Worm (Caenorhabditis elegans) whole organism, young adult: ENCODE measurements around the gene npp-15.

Experiments used
- B0035.1 ChIP-seq: sonication (generic microtip); optimal IDR thresholded peaks from 2 replicates; lab custom pipeline; 2016; ENCODE audit warnings: missing genetic modification characterization, mild to moderate bottlenecking, missing compliant biosample characterization, missing genotype, missing genetic modification reagents
- B0261.1 ChIP-seq: sonication (generic microtip); optimal IDR thresholded peaks from 2 replicates; lab custom pipeline; 2016; ENCODE audit warnings: mild to moderate bottlenecking, missing genetic modification characterization, moderate library complexity, missing compliant biosample characterization
- C17E4.6 ChIP-seq: fragments of 200-800 bp; sonication (Bioruptor generic); IDR thresholded peaks from 2 replicates; pipeline ENCODE4 v1.3.6; 2022; ENCODE audit warnings: missing genetic modification reagents, missing genetic modification characterization, missing compliant biosample characterization
- D2030.7 ChIP-seq: fragments of 200-800 bp; sonication (Bioruptor generic); IDR thresholded peaks from 2 replicates; pipeline ENCODE4 v1.3.6; 2022; ENCODE audit warnings: missing genetic modification reagents, missing genetic modification characterization, missing compliant biosample characterization
- F10E7.11 ChIP-seq: sonication (generic microtip); optimal IDR thresholded peaks from 2 replicates; lab custom pipeline; 2017; ENCODE audit warnings: mild to moderate bottlenecking, missing genetic modification characterization, moderate library complexity, missing compliant biosample characterization
- F37B4.10 ChIP-seq: fragments of 200-800 bp; sonication (Bioruptor generic); IDR thresholded peaks from 2 replicates; pipeline ENCODE4 v1.3.6; 2022; ENCODE audit warnings: missing genetic modification characterization, missing compliant biosample characterization
- F49E8.2 ChIP-seq: sonication (generic microtip); optimal IDR thresholded peaks from 3 replicates; lab custom pipeline; 2017; ENCODE audit warnings: missing genetic modification characterization, mild to moderate bottlenecking, missing compliant biosample characterization, antibody characterized with exemption, moderate library complexity; ENCODE audit not compliant: insufficient read depth
- F52B5.7 ChIP-seq: sonication (generic microtip); optimal IDR thresholded peaks from 2 replicates; lab custom pipeline; 2016; ENCODE audit warnings: mild to moderate bottlenecking, missing genetic modification characterization, missing compliant biosample characterization
- aptf-3 ChIP-seq: fragments of 200-800 bp; sonication (Bioruptor generic); IDR thresholded peaks from 2 replicates; pipeline ENCODE4 v1.3.6; 2022; ENCODE audit warnings: missing genetic modification characterization, missing compliant biosample characterization
- atf-7 ChIP-seq: sonication (generic microtip); optimal IDR thresholded peaks from 2 replicates; lab custom pipeline; 2017; ENCODE audit warnings: mild to moderate bottlenecking, missing genetic modification characterization, missing compliant biosample characterization
- attf-3 ChIP-seq: fragments of 200-800 bp; sonication (Bioruptor generic); conservative IDR thresholded peaks from 2 replicates; pipeline ENCODE4 v1.3.6; 2022; ENCODE audit warnings: missing genetic modification reagents, missing genetic modification characterization, missing compliant biosample characterization
- ccch-3 ChIP-seq: fragments of 200-800 bp; sonication (Bioruptor generic); optimal IDR thresholded peaks from 2 replicates; lab custom pipeline; 2018; ENCODE audit warnings: mild to moderate bottlenecking, missing genetic modification characterization, missing compliant biosample characterization
- cebp-1 ChIP-seq, 2 experiments: fragments of 200-800 bp in 1 of 2; sonication (Bioruptor generic) in 1 of 2; sonication (generic microtip) in 1 of 2; IDR thresholded peaks in 1 of 2; optimal IDR thresholded peaks in 1 of 2; 2 replicates each; pipeline versions ENCODE4 v1.3.6 to Lab custom; 2017 to 2022; ENCODE audit warnings: missing compliant biosample characterization in 2 of 2, missing genetic modification characterization in 2 of 2, mild to moderate bottlenecking in 1 of 2, missing genetic modification reagents in 1 of 2, moderate library complexity in 1 of 2
- ceh-100 ChIP-seq: fragments of 200-800 bp; sonication (Bioruptor generic); IDR thresholded peaks from 2 replicates; pipeline ENCODE4 v1.3.6; 2022; ENCODE audit warnings: missing genetic modification reagents, missing genetic modification characterization, missing compliant biosample characterization
- ceh-27 ChIP-seq: fragments of 200-800 bp; sonication (Bioruptor generic); optimal IDR thresholded peaks from 2 replicates; lab custom pipeline; 2018; ENCODE audit warnings: mild to moderate bottlenecking, missing genetic modification characterization, moderate library complexity, missing compliant biosample characterization
- ceh-40 ChIP-seq: fragments of 200-800 bp; sonication (Bioruptor generic); IDR thresholded peaks from 2 replicates; pipeline ENCODE4 v1.3.6; 2022; ENCODE audit warnings: missing genetic modification characterization, missing compliant biosample characterization
- die-1 ChIP-seq: sonication (generic microtip); optimal IDR thresholded peaks from 2 replicates; lab custom pipeline; 2016; ENCODE audit warnings: missing genotype, mild to moderate bottlenecking, missing genetic modification characterization, missing compliant biosample characterization
- dpl-1 ChIP-seq: fragments of 150-350 bp; optimal IDR thresholded peaks from 2 replicates; lab custom pipeline; 2014; ENCODE audit warnings: missing biosample characterization, missing genetic modification reagents, missing genetic modification characterization
- ekl-4 ChIP-seq: fragments of 200-800 bp; sonication (Bioruptor generic); IDR thresholded peaks from 2 replicates; pipeline ENCODE4 v1.3.6; 2022; ENCODE audit warnings: missing genetic modification reagents, missing genetic modification characterization, missing compliant biosample characterization
- him-1 ChIP-seq: sonication (generic microtip); optimal IDR thresholded peaks from 2 replicates; lab custom pipeline; 2016; ENCODE audit warnings: missing genotype, missing genetic modification reagents, missing genetic modification characterization, missing compliant biosample characterization
- hrde-1 ChIP-seq: sonication (generic microtip); optimal IDR thresholded peaks from 2 replicates; lab custom pipeline; 2016; ENCODE audit warnings: missing genetic modification characterization, mild to moderate bottlenecking, missing compliant biosample characterization, moderate library complexity, missing genotype, missing genetic modification reagents, borderline replicate concordance
- let-526 ChIP-seq: fragments of 200-800 bp; sonication (Bioruptor generic); IDR thresholded peaks from 2 replicates; pipeline ENCODE4 v1.3.6; 2022; ENCODE audit warnings: missing genetic modification reagents, missing genetic modification characterization, missing compliant biosample characterization
- lin-26 ChIP-seq: fragments of 200-800 bp; sonication (Bioruptor generic); IDR thresholded peaks from 2 replicates; pipeline ENCODE4 v1.3.6; 2022; ENCODE audit warnings: missing genetic modification reagents, missing genetic modification characterization, missing compliant biosample characterization
- lin-40 ChIP-seq: sonication (generic microtip); optimal IDR thresholded peaks from 2 replicates; lab custom pipeline; 2016; ENCODE audit warnings: missing genetic modification characterization, mild to moderate bottlenecking, missing compliant biosample characterization, missing genotype, missing genetic modification reagents
- lin-54 ChIP-seq: fragments of 200-800 bp; sonication (Bioruptor generic); optimal IDR thresholded peaks from 2 replicates; lab custom pipeline; 2018; ENCODE audit warnings: mild to moderate bottlenecking, missing genetic modification characterization, missing compliant biosample characterization
- lsl-1 ChIP-seq: fragments of 200-800 bp; sonication (Bioruptor generic); optimal IDR thresholded peaks from 2 replicates; lab custom pipeline; 2018; ENCODE audit warnings: mild to moderate bottlenecking, missing genetic modification characterization, moderate library complexity, missing compliant biosample characterization
- madf-3 ChIP-seq: fragments of 200-800 bp; sonication (Bioruptor generic); IDR thresholded peaks from 2 replicates; pipeline ENCODE4 v1.3.6; 2022; ENCODE audit warnings: missing genetic modification reagents, missing genetic modification characterization, missing compliant biosample characterization
- madf-6 ChIP-seq: fragments of 200-800 bp; sonication (Bioruptor generic); IDR thresholded peaks from 2 replicates; pipeline ENCODE4 v1.3.6; 2022; ENCODE audit warnings: missing genetic modification reagents, missing genetic modification characterization, missing compliant biosample characterization
- madf-8 ChIP-seq: fragments of 200-800 bp; sonication (Bioruptor generic); conservative IDR thresholded peaks from 2 replicates; pipeline ENCODE4 v1.3.6; 2022; ENCODE audit warnings: missing genetic modification reagents, missing genetic modification characterization, missing compliant biosample characterization
- mcd-1 ChIP-seq: fragments of 200-800 bp; sonication (Bioruptor generic); IDR thresholded peaks from 2 replicates; pipeline ENCODE4 v1.3.6; 2022; ENCODE audit warnings: missing genetic modification reagents, missing genetic modification characterization, missing compliant biosample characterization
- mes-4 ChIP-seq: sonication (generic microtip); optimal IDR thresholded peaks from 2 replicates; lab custom pipeline; 2016; ENCODE audit warnings: missing genotype, missing genetic modification characterization, missing compliant biosample characterization
- mxl-1 ChIP-seq: sonication (generic microtip); optimal IDR thresholded peaks from 2 replicates; lab custom pipeline; 2016; ENCODE audit warnings: missing genetic modification characterization, missing compliant biosample characterization
- nhr-80 ChIP-seq: sonication (generic microtip); optimal IDR thresholded peaks from 2 replicates; lab custom pipeline; 2016; ENCODE audit warnings: missing genetic modification characterization, missing compliant biosample characterization
- pha-4 ChIP-seq: fragments of 150-350 bp; sonication (generic microtip); optimal IDR thresholded peaks from 2 replicates; lab custom pipeline; 2014; ENCODE audit warnings: missing biosample characterization, missing genetic modification reagents, missing genetic modification characterization
- rcor-1 ChIP-seq: fragments of 200-800 bp; sonication (Bioruptor generic); IDR thresholded peaks from 2 replicates; pipeline ENCODE4 v1.3.6; 2022; ENCODE audit warnings: missing genetic modification reagents, missing genetic modification characterization, missing compliant biosample characterization
- rpc-1 ChIP-seq, 2 experiments: fragments of 150-350 bp in 1 of 2; sonication (generic microtip) in 1 of 2; optimal IDR thresholded peaks; 2 replicates each; lab custom pipeline; 2014 to 2018; ENCODE audit warnings: missing biosample characterization in 1 of 2, missing genetic modification characterization in 1 of 2, missing genetic modification reagents in 1 of 2, missing genotype in 1 of 2
- snpc-1.3 ChIP-seq: sonication (generic microtip); optimal IDR thresholded peaks from 2 replicates; lab custom pipeline; 2017; ENCODE audit warnings: missing genetic modification characterization, mild to moderate bottlenecking, missing compliant biosample characterization, antibody characterized with exemption, moderate library complexity, missing genotype, missing genetic modification reagents; ENCODE audit not compliant: insufficient read depth
- tbp1 ChIP-seq: fragments of 200-800 bp; sonication (Bioruptor generic); optimal IDR thresholded peaks from 2 replicates; lab custom pipeline; 2018; ENCODE audit warnings: mild to moderate bottlenecking, missing genetic modification characterization, missing compliant biosample characterization
- tbx-9 ChIP-seq: sonication (generic microtip); optimal IDR thresholded peaks from 2 replicates; lab custom pipeline; 2016; ENCODE audit warnings: borderline replicate concordance, missing genetic modification characterization, inconsistent platforms, missing compliant biosample characterization
- unc-130 ChIP-seq: sonication (generic microtip); optimal IDR thresholded peaks from 2 replicates; lab custom pipeline; 2016; ENCODE audit warnings: missing genetic modification reagents, missing genetic modification characterization, missing compliant biosample characterization
- xnd-1 ChIP-seq: sonication (generic microtip); optimal IDR thresholded peaks from 2 replicates; lab custom pipeline; 2016; ENCODE audit warnings: missing genotype, missing genetic modification reagents, missing genetic modification characterization, missing compliant biosample characterization
- ztf-18 ChIP-seq: sonication (generic microtip); optimal IDR thresholded peaks from 2 replicates; lab custom pipeline; 2016; ENCODE audit warnings: missing genotype, mild to moderate bottlenecking, missing genetic modification characterization, missing compliant biosample characterization
- ztf-26 ChIP-seq: sonication (generic microtip); optimal IDR thresholded peaks from 2 replicates; lab custom pipeline; 2017; ENCODE audit warnings: missing genetic modification characterization, missing compliant biosample characterization

npp-15 gene

DNA sequence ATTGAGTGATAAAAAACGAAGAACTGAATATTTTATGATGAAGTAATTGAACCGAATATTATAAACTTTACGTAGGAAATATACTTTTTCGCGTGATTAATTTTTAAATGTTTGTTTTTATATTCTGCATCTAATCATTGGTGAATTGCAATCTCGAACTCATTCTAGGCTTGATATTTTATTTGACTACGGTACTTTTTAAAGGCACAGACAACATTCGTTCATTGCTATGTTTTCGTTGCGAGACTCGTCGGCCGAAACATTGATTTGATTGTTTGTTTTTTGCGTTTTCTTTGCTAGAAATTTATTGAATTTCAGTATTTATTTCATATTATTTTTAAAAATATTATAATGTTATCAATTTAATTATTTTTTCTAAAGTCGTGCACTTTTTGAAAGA is 48.9 kb downstream of the npp-15 start, which contains the start of gene C06G4.4 (continued):
- TF ChIP-seq ceh-100 (GFP tag; lab: Robert Waterston, UW) (no peak), madf-8 (GFP tag; lab: Robert Waterston, UW) (peak; percentile 77), mes-4 (tag; lab: Kevin White, UChicago) (no peak), ekl-4 (GFP tag; lab: Robert Waterston, UW) (no peak), xnd-1 (tag; lab: Kevin White, UChicago) (peak; percentile 29), lin-40 (tag; lab: Kevin White, UChicago) (no peak), dpl-1 (GFP tag; lab: Kevin White, UChicago) (peak; percentile 2), ceh-40 (no peak), pha-4 (tag; lab: Kevin White, UChicago) (no peak), F37B4.10 (GFP tag; lab: Robert Waterston, UW) (no peak), D2030.7 (GFP tag; lab: Robert Waterston, UW) (no peak), attf-3 (GFP tag; lab: Robert Waterston, UW) (no peak)

DNA sequence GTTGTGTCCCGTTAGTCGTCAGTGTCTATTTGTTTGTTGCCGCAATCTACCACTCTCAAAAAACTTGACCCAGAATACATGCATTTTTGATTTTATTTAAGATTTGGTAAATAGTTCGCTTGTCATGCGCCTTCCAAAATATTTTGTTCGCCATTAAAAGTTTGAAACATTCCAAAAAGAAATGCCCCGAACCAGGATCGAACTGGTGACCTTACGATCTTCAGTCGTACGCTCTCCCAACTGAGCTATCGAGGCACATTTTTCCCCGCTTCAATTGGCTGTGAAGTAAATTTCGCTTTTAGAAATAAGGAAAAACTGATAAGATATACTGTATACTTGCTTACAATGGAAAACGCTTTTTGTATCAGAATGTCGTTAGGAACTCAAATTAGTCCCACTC is 49.4 kb downstream of the npp-15 start:
- TF ChIP-seq F52B5.7 (tag; lab: Kevin White, UChicago) (no peak), F49E8.2 (tag; lab: Kevin White, UChicago) (no peak), C17E4.6 (GFP tag; lab: Robert Waterston, UW) (no peak), aptf-3 (GFP tag; lab: Robert Waterston, UW) (0 out of 2 replicates have a peak, but pooled peaks have one; percentile 13), pha-4 (tag; lab: Kevin White, UChicago) (no peak), snpc-1.3 (tag; lab: Kevin White, UChicago) (no peak), ccch-3 (GFP tag; lab: Kevin White, UChicago) (no peak), unc-130 (no peak), tbp1 (GFP tag; lab: Kevin White, UChicago) (peak; percentile 86), D2030.7 (GFP tag; lab: Robert Waterston, UW) (peak; percentile 17; the same call in 1 of the 2 replicates), tbx-9 (tag; lab: Kevin White, UChicago) (no peak), ceh-100 (GFP tag; lab: Robert Waterston, UW) (no peak), madf-3 (GFP tag; lab: Robert Waterston, UW) (no peak), cebp-1 (GFP tag; IDR thresholded peaks at IDR 0.05; lab: Robert Waterston, UW) (no peak), cebp-1 (tag; optimal IDR thresholded peaks at IDR 0.05; lab: Kevin White, UChicago) (peak; percentile 9), rcor-1 (GFP tag; lab: Robert Waterston, UW) (0 out of 2 replicates have a peak, but pooled peaks have one; percentile 20), die-1 (tag; lab: Kevin White, UChicago) (peak; percentile 17), him-1 (no peak), mcd-1 (GFP tag; lab: Robert Waterston, UW) (no peak), rpc-1 (optimal IDR thresholded peaks at IDR 0.05; lab: Kevin White, UChicago) (peak; percentile 60), rpc-1 (tag; optimal IDR thresholded peaks at IDR 0.05; lab: Kevin White, UChicago) (peak; percentile 68), F10E7.11 (no peak), let-526 (no peak), lin-26 (GFP tag; lab: Robert Waterston, UW) (peak; percentile 66), B0035.1 (no peak), nhr-80 (tag; lab: Kevin White, UChicago) (peak; percentile 10), lsl-1 (peak; percentile 7), madf-6 (GFP tag; lab: Robert Waterston, UW) (peak; percentile 61; the same call in 1 of the 2 replicates), ztf-26 (tag; lab: Kevin White, UChicago) (peak; percentile 13), mxl-1 (no peak), atf-7 (tag; lab: Kevin White, UChicago) (no peak), ekl-4 (GFP tag; lab: Robert Waterston, UW) (peak; percentile 47; the same call in 1 of the 2 replicates), ceh-27 (GFP tag; lab: Kevin White, UChicago) (no peak), hrde-1 (tag; lab: Kevin White, UChicago) (no peak), lin-54 (GFP tag; lab: Kevin White, UChicago) (peak; percentile 26), B0261.1 (tag; lab: Kevin White, UChicago) (peak; percentile 64), ztf-18 (tag; lab: Kevin White, UChicago) (peak; percentile 35)
- TF ChIP-seq, all 124 proteins: peak for 16
